Worm (Caenorhabditis elegans): ENCODE data around the gene bath-27.

DNA sequence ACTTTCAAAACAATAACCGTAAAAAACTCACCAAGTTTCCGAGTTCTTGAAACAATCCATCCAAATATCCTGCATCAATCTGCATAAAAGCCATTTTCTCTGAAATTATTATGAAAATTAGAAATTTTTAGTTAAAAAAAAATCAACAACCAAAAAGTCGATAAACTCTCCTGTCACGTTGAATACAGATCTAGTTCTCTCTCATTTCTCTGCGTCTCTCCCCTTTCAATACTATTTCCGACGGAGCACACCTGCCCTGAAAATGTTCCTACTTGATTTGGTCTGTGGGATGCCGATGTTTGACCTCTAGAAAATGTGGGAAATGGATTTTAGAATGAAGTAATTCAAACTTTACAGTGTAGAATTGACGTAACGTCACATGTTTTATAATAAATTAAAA is 28.6 kb downstream of the bath-27 start, which contains the start of gene T06D4.6:
- TF ChIP-seq aly-1 (tag; optimal IDR thresholded peaks at IDR 0.05) (no peak), ama-1 (optimal IDR thresholded peaks at IDR 0.05) (no peak), ceh-13 (GFP tag; optimal IDR thresholded peaks at IDR 0.05) (no peak), scrt-1 (GFP tag; IDR thresholded peaks at IDR 0.05) (no peak), hnd-1 (tag; optimal IDR thresholded peaks at IDR 0.05) (no peak), F13C5.2 (tag; optimal IDR thresholded peaks at IDR 0.05) (no peak), ceh-36 (tag; optimal IDR thresholded peaks at IDR 0.05) (no peak), pes-1 (GFP tag; IDR thresholded peaks at IDR 0.05) (no peak), flt-1 (GFP tag; IDR thresholded peaks at IDR 0.05) (no peak)
